Fruit fly (Drosophila melanogaster): ENCODE data around the gene Cdc42.

dm6 chrX:19683040-19683875 lies 13.6 kb upstream of the Cdc42 start, which contains the start of the genes dome and Ubqn:
- TF ChIP-seq fd96Ca (GFP tag; IDR thresholded peaks at IDR 0.05) (no peak), CG4496 (GFP tag; IDR thresholded peaks at IDR 0.05) (peak; percentile 29; the same call in 2 of the 3 replicates), CG8301 (tag; optimal IDR thresholded peaks at IDR 0.05) (no peak), CG17806 (tag; optimal IDR thresholded peaks at IDR 0.05) (no peak), CG14655 (GFP tag; optimal IDR thresholded peaks at IDR 0.05) (no peak), Pif1A (GFP tag; optimal IDR thresholded peaks at IDR 0.05) (no peak), rn (GFP tag; IDR thresholded peaks at IDR 0.05) (no peak), CG34367 (tag; optimal IDR thresholded peaks at IDR 0.05) (no peak)

Measured in whole organism, pupa.